Fruit fly (Drosophila melanogaster): ENCODE results near the gene rdgB.
A peak's percentile ranks its signal among the peaks of the same experiment; 100 is the strongest.

The rdgB gene

dm6 chrX:13805554-13805953 lies 43.0 kb downstream of the rdgB start:
- TF ChIP-seq Clk (GFP tag; optimal IDR thresholded peaks at IDR 0.05), result no peak
- TF ChIP-seq CG7045 (GFP tag; optimal IDR thresholded peaks at IDR 0.05), result no peak
- no peak for TF ChIP-seq Mnt (GFP tag; optimal IDR thresholded peaks at IDR 0.05)
- no peak for TF ChIP-seq cic (GFP tag; optimal IDR thresholded peaks at IDR 0.05)
- TF ChIP-seq cnc (optimal IDR thresholded peaks at IDR 0.05), result no peak
- no peak for TF ChIP-seq CG11617 (GFP tag; optimal IDR thresholded peaks at IDR 0.05)
- TF ChIP-seq Hr96 (GFP tag; optimal IDR thresholded peaks at IDR 0.05), result no peak
- TF ChIP-seq Crg-1 (GFP tag; optimal IDR thresholded peaks at IDR 0.05), result no peak
- no peak for TF ChIP-seq toe (GFP tag; optimal IDR thresholded peaks at IDR 0.05)
- TF ChIP-seq CG14711 (tag; optimal IDR thresholded peaks at IDR 0.05), result no peak
- no peak for TF ChIP-seq pad (GFP tag; optimal IDR thresholded peaks at IDR 0.05)
- TF ChIP-seq ovo (GFP tag; optimal IDR thresholded peaks at IDR 0.05), result no peak
- TF ChIP-seq CG5204 (GFP tag; optimal IDR thresholded peaks at IDR 0.05), result no peak
- TF ChIP-seq bab1 (GFP tag; optimal IDR thresholded peaks at IDR 0.05), result no peak
- no peak for TF ChIP-seq CG33017 (tag; optimal IDR thresholded peaks at IDR 0.05)
- no peak for TF ChIP-seq kay (GFP tag; ENCODE audit: borderline replicate concordance)
- no peak for TF ChIP-seq CG12768 (GFP tag; optimal IDR thresholded peaks at IDR 0.05)
- TF ChIP-seq CG1620 (GFP tag; optimal IDR thresholded peaks at IDR 0.05), result no peak

DNA sequence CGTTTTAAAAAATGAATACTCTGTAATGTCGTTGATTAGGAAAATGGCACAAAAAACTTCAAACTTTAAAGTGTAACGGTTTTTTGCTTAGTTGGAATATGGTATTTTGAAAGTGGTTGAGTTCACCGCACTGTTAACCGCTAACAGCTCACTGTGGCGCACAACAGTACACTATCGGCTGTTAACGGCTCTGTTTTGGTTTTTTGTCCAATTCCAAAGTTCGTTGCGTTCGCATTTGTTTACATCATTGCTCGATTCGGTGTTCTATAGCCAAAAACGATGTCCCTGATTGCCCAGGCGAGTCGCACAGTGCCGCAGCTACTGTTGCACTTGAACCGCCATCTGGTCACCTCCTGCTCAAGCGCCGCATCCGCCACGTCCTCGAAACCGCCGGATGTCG lies 48.9 kb downstream of the rdgB start, which contains the start of gene CG11095:
Gene CG11095 (plus strand): TSS at position 205 of the 400 bp plus-strand sequence.
- TF ChIP-seq ovo (GFP tag; optimal IDR thresholded peaks at IDR 0.05) (no peak), CG12768 (GFP tag; optimal IDR thresholded peaks at IDR 0.05) (peak; percentile 45)

dm6 chrX:13814058-13814457 lies 51.5 kb downstream of the rdgB start:
- TF ChIP-seq tj (GFP tag; optimal IDR thresholded peaks at IDR 0.05) (no peak), CG1620 (GFP tag; optimal IDR thresholded peaks at IDR 0.05) (no peak), Mnt (GFP tag; optimal IDR thresholded peaks at IDR 0.05) (no peak), ovo (GFP tag; optimal IDR thresholded peaks at IDR 0.05) (peak; percentile 53), kay (GFP tag; ENCODE audit: borderline replicate concordance) (peak; percentile 1), cnc (optimal IDR thresholded peaks at IDR 0.05) (no peak), CG7045 (GFP tag; optimal IDR thresholded peaks at IDR 0.05) (peak; percentile 21), pad (GFP tag; optimal IDR thresholded peaks at IDR 0.05) (peak; percentile 47), CG14711 (tag; optimal IDR thresholded peaks at IDR 0.05) (peak; percentile 25), CG5204 (GFP tag; optimal IDR thresholded peaks at IDR 0.05) (no peak), Crg-1 (GFP tag; optimal IDR thresholded peaks at IDR 0.05) (peak; percentile 21), CG11617 (GFP tag; optimal IDR thresholded peaks at IDR 0.05) (peak; percentile 37), CG7101 (tag; optimal IDR thresholded peaks at IDR 0.05) (peak; percentile 62), CG33017 (tag; optimal IDR thresholded peaks at IDR 0.05) (peak; percentile 5), bab1 (GFP tag; optimal IDR thresholded peaks at IDR 0.05) (no peak), cic (GFP tag; optimal IDR thresholded peaks at IDR 0.05) (peak; percentile 86), Clk (GFP tag; optimal IDR thresholded peaks at IDR 0.05) (no peak), toe (GFP tag; optimal IDR thresholded peaks at IDR 0.05) (no peak), CG12768 (GFP tag; optimal IDR thresholded peaks at IDR 0.05) (peak; percentile 62), Hr96 (GFP tag; optimal IDR thresholded peaks at IDR 0.05) (no peak)

dm6 chrX:13815526-13816173 lies 53.1 kb downstream of the rdgB start:
- TF ChIP-seq Clk (GFP tag; optimal IDR thresholded peaks at IDR 0.05) (peak; percentile 17), toe (GFP tag; optimal IDR thresholded peaks at IDR 0.05) (peak; percentile 61), CG5204 (GFP tag; optimal IDR thresholded peaks at IDR 0.05) (peak; percentile 69), CG1620 (GFP tag; optimal IDR thresholded peaks at IDR 0.05) (no peak), Hr96 (GFP tag; optimal IDR thresholded peaks at IDR 0.05) (peak; percentile 60), CG11617 (GFP tag; optimal IDR thresholded peaks at IDR 0.05) (peak; percentile 71), CG7101 (tag; optimal IDR thresholded peaks at IDR 0.05) (peak; percentile 52), tj (GFP tag; optimal IDR thresholded peaks at IDR 0.05) (peak; percentile 62), CG33017 (tag; optimal IDR thresholded peaks at IDR 0.05) (peak; percentile 45), Mnt (GFP tag; optimal IDR thresholded peaks at IDR 0.05) (no peak), kay (GFP tag; ENCODE audit: borderline replicate concordance) (peak; percentile 55), cic (GFP tag; optimal IDR thresholded peaks at IDR 0.05) (peak; percentile 45), CG14711 (tag; optimal IDR thresholded peaks at IDR 0.05) (peak; percentile 50), CG12768 (GFP tag; optimal IDR thresholded peaks at IDR 0.05) (peak; percentile 40), bab1 (GFP tag; optimal IDR thresholded peaks at IDR 0.05) (peak; percentile 42), Crg-1 (GFP tag; optimal IDR thresholded peaks at IDR 0.05) (no peak), ovo (GFP tag; optimal IDR thresholded peaks at IDR 0.05) (peak; percentile 3), pad (GFP tag; optimal IDR thresholded peaks at IDR 0.05) (peak; percentile 50), cnc (optimal IDR thresholded peaks at IDR 0.05) (no peak), CG7045 (GFP tag; optimal IDR thresholded peaks at IDR 0.05) (peak; percentile 66)

DNA sequence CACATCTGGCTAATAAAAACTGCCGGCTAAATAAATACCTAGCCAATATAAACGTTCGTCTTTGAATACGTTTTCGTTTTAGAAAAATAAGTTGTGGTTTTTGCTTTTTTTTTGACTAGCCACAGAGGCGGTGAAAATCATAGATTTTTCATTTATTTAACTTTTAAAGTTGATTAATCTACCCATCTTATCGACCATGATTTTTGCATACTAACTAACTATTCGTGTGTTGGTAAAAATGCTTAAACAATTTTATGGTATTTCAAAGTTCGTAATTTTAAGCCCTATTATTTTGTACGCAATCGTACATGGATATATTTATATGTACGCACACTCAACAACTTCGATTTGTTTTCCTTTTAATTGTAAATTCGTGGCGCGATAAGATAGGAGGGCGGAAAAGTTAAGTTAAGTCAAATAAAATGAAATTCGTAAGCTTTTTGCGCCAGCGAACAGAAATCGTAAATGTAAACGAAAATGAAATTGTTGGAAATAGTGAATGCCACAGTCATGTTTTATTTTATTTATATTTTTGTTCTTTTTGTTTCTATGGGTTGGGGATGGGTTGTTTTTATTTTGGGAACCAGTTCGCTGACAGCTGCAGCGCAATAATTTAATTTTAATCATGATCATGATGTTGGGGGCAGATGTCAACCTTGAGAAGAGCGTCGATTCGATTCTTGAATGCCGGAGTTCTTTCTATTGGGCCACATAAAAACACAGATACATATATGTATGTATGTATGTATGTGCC lies 55.0 kb downstream of the rdgB start:
- TF ChIP-seq CG1620 (GFP tag; optimal IDR thresholded peaks at IDR 0.05), result no peak
- peak; percentile 39 for TF ChIP-seq CG11617 (GFP tag; optimal IDR thresholded peaks at IDR 0.05)
- peak; percentile 44 for TF ChIP-seq tj (GFP tag; optimal IDR thresholded peaks at IDR 0.05)
- TF ChIP-seq cic (GFP tag; optimal IDR thresholded peaks at IDR 0.05), result no peak
- TF ChIP-seq CG7101 (tag; optimal IDR thresholded peaks at IDR 0.05), result peak; percentile 35
- TF ChIP-seq CG14711 (tag; optimal IDR thresholded peaks at IDR 0.05), result peak; percentile 52
- peak; percentile 82 for TF ChIP-seq kay (GFP tag; ENCODE audit: borderline replicate concordance)

DNA sequence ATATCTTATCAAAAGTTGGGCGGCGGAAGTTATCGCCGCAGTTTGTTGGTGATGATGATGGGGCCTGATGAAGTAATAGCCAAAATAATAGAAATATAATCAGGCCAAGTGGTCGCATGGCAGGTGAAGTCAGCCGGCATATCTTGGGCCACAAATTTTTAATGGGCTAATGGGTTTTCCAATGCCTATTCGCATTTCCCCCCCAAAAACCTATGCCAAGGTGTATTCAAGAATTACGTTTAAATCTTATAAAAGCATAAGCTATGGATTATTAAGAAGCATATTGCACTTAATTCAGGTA lies 55.6 kb downstream of the rdgB start:
- TF ChIP-seq Crg-1 (GFP tag; optimal IDR thresholded peaks at IDR 0.05), result no peak
- TF ChIP-seq Clk (GFP tag; optimal IDR thresholded peaks at IDR 0.05), result no peak
- TF ChIP-seq cnc (optimal IDR thresholded peaks at IDR 0.05), result no peak
- no peak for TF ChIP-seq CG7045 (GFP tag; optimal IDR thresholded peaks at IDR 0.05)
- TF ChIP-seq toe (GFP tag; optimal IDR thresholded peaks at IDR 0.05), result no peak
- no peak for TF ChIP-seq cic (GFP tag; optimal IDR thresholded peaks at IDR 0.05)
- TF ChIP-seq CG7101 (tag; optimal IDR thresholded peaks at IDR 0.05), result no peak
- no peak for TF ChIP-seq Mnt (GFP tag; optimal IDR thresholded peaks at IDR 0.05)
- TF ChIP-seq kay (GFP tag; ENCODE audit: borderline replicate concordance), result no peak
- no peak for TF ChIP-seq CG1620 (GFP tag; optimal IDR thresholded peaks at IDR 0.05)
- no peak for TF ChIP-seq CG33017 (tag; optimal IDR thresholded peaks at IDR 0.05)
- no peak for TF ChIP-seq bab1 (GFP tag; optimal IDR thresholded peaks at IDR 0.05)
- no peak for TF ChIP-seq tj (GFP tag; optimal IDR thresholded peaks at IDR 0.05)
- no peak for TF ChIP-seq Hr96 (GFP tag; optimal IDR thresholded peaks at IDR 0.05)
- TF ChIP-seq CG14711 (tag; optimal IDR thresholded peaks at IDR 0.05), result no peak
- no peak for TF ChIP-seq CG5204 (GFP tag; optimal IDR thresholded peaks at IDR 0.05)
- no peak for TF ChIP-seq pad (GFP tag; optimal IDR thresholded peaks at IDR 0.05)
- no peak for TF ChIP-seq CG11617 (GFP tag; optimal IDR thresholded peaks at IDR 0.05)

Data from whole organism, adult.